Worm (Caenorhabditis elegans): Measurements from ENCODE around the gene srh-166.

ce11 chrV:20574314-20574713 lies 48.6 kb upstream of the srh-166 start, which contains the start of gene clec-263:
- TF ChIP-seq unc-62 (GFP tag; optimal IDR thresholded peaks at IDR 0.05) (no peak), pha-4 (tag; optimal IDR thresholded peaks at IDR 0.05) (no peak), nhr-237 (tag; optimal IDR thresholded peaks at IDR 0.05) (no peak), elt-3 (tag; optimal IDR thresholded peaks at IDR 0.05) (no peak), blmp-1 (tag; optimal IDR thresholded peaks at IDR 0.05) (no peak), lin-32 (GFP tag; optimal IDR thresholded peaks at IDR 0.05) (no peak), sptf-1 (tag; optimal IDR thresholded peaks at IDR 0.05) (no peak), lin-13 (tag; optimal IDR thresholded peaks at IDR 0.05) (no peak), mep-1 (tag; optimal IDR thresholded peaks at IDR 0.05) (no peak)

All from whole organism, mixed stage, embryonic.